Fruit fly (Drosophila melanogaster): ENCODE measurements around the gene CG7542.

- no peak for TF ChIP-seq Clk (GFP tag; optimal IDR thresholded peaks at IDR 0.05)
- TF ChIP-seq CG7101 (tag; optimal IDR thresholded peaks at IDR 0.05): no peak
- no peak for TF ChIP-seq CG14711 (tag; optimal IDR thresholded peaks at IDR 0.05)
These were observed 41.5 kb downstream of the CG7542 start for dm6 chr3L:17591217-17591467.
